Worm (Caenorhabditis elegans): Measurements from ENCODE around the gene act-5.

Gene act-5

ce11 chrIII:13643534-13643933 lies 37.7 kb upstream of the act-5 start, which contains the start of the genes drr-2 and set-16 (continued):
- TF ChIP-seq dmd-9 (GFP tag; IDR thresholded peaks at IDR 0.05) (peak; percentile 98), egl-27 (tag; optimal IDR thresholded peaks at IDR 0.05) (peak; percentile 55), cey-2 (tag; optimal IDR thresholded peaks at IDR 0.05; ENCODE audit: borderline replicate concordance, insufficient read depth) (peak; percentile 55), nhr-42 (GFP tag; IDR thresholded peaks at IDR 0.05) (peak; percentile 98), ceh-32 (tag; optimal IDR thresholded peaks at IDR 0.05; ENCODE audit: poor library complexity) (peak; percentile 84), lin-13 (GFP tag; optimal IDR thresholded peaks at IDR 0.05) (peak; percentile 99), lim-7 (GFP tag; IDR thresholded peaks at IDR 0.05) (peak; percentile 61; the same call in 1 of the 2 replicates), tra-1 (GFP tag; IDR thresholded peaks at IDR 0.05) (peak; percentile 98), unc-130 (GFP tag; optimal IDR thresholded peaks at IDR 0.05) (peak; percentile 98), set-16 (GFP tag; IDR thresholded peaks at IDR 0.05) (peak; percentile 85), vab-7 (GFP tag; IDR thresholded peaks at IDR 0.05) (peak; percentile 80), T26A8.4 (GFP tag; IDR thresholded peaks at IDR 0.05) (peak; percentile 99), ztf-11 (tag; optimal IDR thresholded peaks at IDR 0.05) (peak; percentile 20), nhr-25 (tag; optimal IDR thresholded peaks at IDR 0.05; ENCODE audit: borderline replicate concordance, insufficient read depth) (peak; percentile 98), ceh-44 (GFP tag; IDR thresholded peaks at IDR 0.05) (0 out of 2 replicates have a peak, but pooled peaks have one; percentile 41), nhr-28 (tag; optimal IDR thresholded peaks at IDR 0.05) (peak; percentile 97), pha-4 (GFP tag; IDR thresholded peaks at IDR 0.05) (peak; percentile 99), pha-4 (tag; optimal IDR thresholded peaks at IDR 0.05) (no peak), nhr-41 (GFP tag; IDR thresholded peaks at IDR 0.05) (peak; percentile 81), hlh-11 (tag; optimal IDR thresholded peaks at IDR 0.05) (peak; percentile 100), lin-39 (tag; optimal IDR thresholded peaks at IDR 0.05) (no peak), mxl-2 (GFP tag; conservative IDR thresholded peaks at IDR 0.05) (peak; percentile 88), zfp-3 (GFP tag; conservative IDR thresholded peaks at IDR 0.05) (peak; percentile 99), nhr-48 (tag; optimal IDR thresholded peaks at IDR 0.05) (peak; percentile 96), rbr-2 (tag; optimal IDR thresholded peaks at IDR 0.05) (peak; percentile 98), spr-1 (tag; optimal IDR thresholded peaks at IDR 0.05) (peak; percentile 96), T20F7.1 (GFP tag; optimal IDR thresholded peaks at IDR 0.05) (no peak), arid-1 (GFP tag; conservative IDR thresholded peaks at IDR 0.05) (peak; percentile 96), egl-43 (GFP tag; IDR thresholded peaks at IDR 0.05) (peak; percentile 97), daf-8 (GFP tag; IDR thresholded peaks at IDR 0.05) (no peak), daf-16 (GFP tag; optimal IDR thresholded peaks at IDR 0.05) (peak; percentile 87 to 97), daf-16 (tag; optimal IDR thresholded peaks at IDR 0.05) (peak; percentile 82), ama-1 (optimal IDR thresholded peaks at IDR 0.05) (peak; percentile 45), mxl-3 (GFP tag; optimal IDR thresholded peaks at IDR 0.05) (peak; percentile 96), zag-1 (tag; optimal IDR thresholded peaks at IDR 0.05) (peak; percentile 69), ces-1 (GFP tag; optimal IDR thresholded peaks at IDR 0.05) (peak; percentile 87), mdl-1 (tag; optimal IDR thresholded peaks at IDR 0.05) (peak; percentile 45 to 82), mes-2 (tag; optimal IDR thresholded peaks at IDR 0.05; ENCODE audit: poor library complexity, severe bottlenecking) (peak; percentile 96), mep-1 (tag; optimal IDR thresholded peaks at IDR 0.05) (peak; percentile 99), ceh-82 (tag; optimal IDR thresholded peaks at IDR 0.05) (no peak), php-3 (GFP tag; IDR thresholded peaks at IDR 0.05) (peak; percentile 93)

DNA sequence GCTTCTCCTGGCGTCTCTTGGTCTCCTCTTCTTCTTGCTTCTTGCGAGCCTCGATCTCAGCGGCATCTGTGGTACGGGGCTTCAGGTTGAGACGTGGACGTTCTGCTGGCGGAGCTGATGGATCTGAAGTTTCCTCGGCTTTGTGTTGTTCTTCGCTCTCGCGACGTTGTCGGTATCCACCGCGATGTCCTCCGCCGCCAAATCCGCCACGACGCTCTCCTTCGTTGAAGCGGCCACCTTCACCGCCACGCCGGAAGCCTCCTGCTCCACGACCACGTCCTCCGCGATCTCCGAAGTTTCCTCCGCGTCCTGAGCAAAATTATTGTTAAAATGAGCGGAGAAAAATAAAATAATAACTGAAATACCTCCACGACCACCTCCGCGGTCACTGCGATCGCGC lies 36.9 kb upstream of the act-5 start:
- TF ChIP-seq nhr-76 (tag; optimal IDR thresholded peaks at IDR 0.05) (no peak), set-16 (GFP tag; IDR thresholded peaks at IDR 0.05) (peak; percentile 94), egl-43 (GFP tag; IDR thresholded peaks at IDR 0.05) (peak; percentile 9; the same call in 1 of the 2 replicates), nhr-111 (GFP tag; optimal IDR thresholded peaks at IDR 0.05) (no peak)

Data from whole organism, L4 larva.